Worm (Caenorhabditis elegans) whole organism, early embryonic: ENCODE data around the gene rike-1.

Source experiments
- B0310.2 ChIP-seq: sonication (generic microtip); optimal IDR thresholded peaks from 2 replicates; lab custom pipeline; 2016; ENCODE audit warnings: mild to moderate bottlenecking, missing genetic modification characterization, missing compliant biosample characterization
- F13C5.2 ChIP-seq: sonication (generic microtip); optimal IDR thresholded peaks from 2 replicates; lab custom pipeline; 2017; ENCODE audit warnings: mild to moderate bottlenecking, missing genetic modification characterization, inconsistent platforms, missing compliant biosample characterization
- aly-1 ChIP-seq: sonication (generic microtip); optimal IDR thresholded peaks from 2 replicates; lab custom pipeline; 2016; ENCODE audit warnings: missing genetic modification characterization, missing compliant biosample characterization
- ama-1 ChIP-seq: fragments of 150-350 bp; optimal IDR thresholded peaks from 2 replicates; lab custom pipeline; 2014
- ceh-13 ChIP-seq: fragments of 200-800 bp; sonication (Bioruptor generic); optimal IDR thresholded peaks from 2 replicates; lab custom pipeline; 2018; ENCODE audit warnings: mild to moderate bottlenecking, missing genetic modification characterization, missing compliant biosample characterization
- ceh-36 ChIP-seq: sonication (generic microtip); optimal IDR thresholded peaks from 2 replicates; lab custom pipeline; 2016; ENCODE audit warnings: missing genetic modification characterization, inconsistent platforms, missing compliant biosample characterization
- ets-7 ChIP-seq: sonication (generic microtip); optimal IDR thresholded peaks from 2 replicates; lab custom pipeline; 2016; ENCODE audit warnings: missing genotype, missing genetic modification characterization, missing compliant biosample characterization
- flt-1 ChIP-seq: fragments of 200-800 bp; sonication (Bioruptor generic); IDR thresholded peaks from 2 replicates; pipeline ENCODE4 v1.3.6; 2022; ENCODE audit warnings: missing genetic modification characterization, missing compliant biosample characterization
- hmbx-1 ChIP-seq: sonication (generic microtip); optimal IDR thresholded peaks from 2 replicates; lab custom pipeline; 2016; ENCODE audit warnings: mild to moderate bottlenecking, missing genetic modification characterization, missing compliant biosample characterization
- hmg-4 ChIP-seq: fragments of 200-800 bp; sonication (Bioruptor generic); optimal IDR thresholded peaks from 2 replicates; lab custom pipeline; 2018; ENCODE audit warnings: mild to moderate bottlenecking, missing genetic modification characterization, missing compliant biosample characterization
- hnd-1 ChIP-seq: sonication (generic microtip); optimal IDR thresholded peaks from 2 replicates; lab custom pipeline; 2016; ENCODE audit warnings: missing genetic modification characterization, missing compliant biosample characterization
- pes-1 ChIP-seq: fragments of 200-800 bp; sonication (Bioruptor generic); IDR thresholded peaks from 2 replicates; pipeline ENCODE4 v1.3.6; 2022; ENCODE audit warnings: missing genetic modification reagents, missing genetic modification characterization, missing compliant biosample characterization
- scrt-1 ChIP-seq: fragments of 200-800 bp; sonication (Bioruptor generic); IDR thresholded peaks from 2 replicates; pipeline ENCODE4 v1.3.6; 2022; ENCODE audit warnings: missing genetic modification characterization, missing compliant biosample characterization
- sea-1 ChIP-seq: fragments of 200-800 bp; sonication (Bioruptor generic); conservative IDR thresholded peaks from 2 replicates; pipeline ENCODE4 v1.3.6; 2022; ENCODE audit warnings: missing genetic modification characterization, missing compliant biosample characterization
- tbx-11 ChIP-seq: fragments of 200-800 bp; sonication (Bioruptor generic); IDR thresholded peaks from 2 replicates; pipeline ENCODE4 v1.3.6; 2022; ENCODE audit warnings: missing genetic modification characterization, missing compliant biosample characterization
- tbx-37 ChIP-seq: fragments of 200-800 bp; sonication (Bioruptor generic); conservative IDR thresholded peaks from 2 replicates; pipeline ENCODE4 v1.3.6; 2022; ENCODE audit warnings: missing genetic modification reagents, missing genetic modification characterization, missing compliant biosample characterization
- tra-4 ChIP-seq: sonication (generic microtip); optimal IDR thresholded peaks from 2 replicates; lab custom pipeline; 2017; ENCODE audit warnings: missing genetic modification characterization, missing compliant biosample characterization

The rike-1 gene

ce11 chrV:14539355-14539754 is 6.3 kb downstream of the rike-1 start:
- TF ChIP-seq ama-1 (lab: Kevin White, UChicago): no peak
- TF ChIP-seq hmg-4 (GFP tag; lab: Kevin White, UChicago): no peak
- no peak for TF ChIP-seq scrt-1 (GFP tag; lab: Robert Waterston, UW)
- TF ChIP-seq B0310.2 (tag; lab: Kevin White, UChicago): no peak
- no peak for TF ChIP-seq F13C5.2 (tag; lab: Kevin White, UChicago)
- TF ChIP-seq tra-4 (tag; lab: Kevin White, UChicago): no peak
- TF ChIP-seq ets-7 (tag; lab: Kevin White, UChicago): no peak
- no peak for TF ChIP-seq hmbx-1 (tag; lab: Kevin White, UChicago)

ce11 chrV:14536274-14536673 is 9.4 kb downstream of the rike-1 start, which contains the start of gene tag-191:
TSS of gene tag-191 (minus strand) at chrV:14536374.
- TF ChIP-seq hmg-4 (GFP tag; lab: Kevin White, UChicago): no peak
- no peak for TF ChIP-seq tbx-37
- TF ChIP-seq flt-1 (GFP tag; lab: Robert Waterston, UW): no peak
- no peak for TF ChIP-seq ama-1 (lab: Kevin White, UChicago)
- no peak for TF ChIP-seq hmbx-1 (tag; lab: Kevin White, UChicago)
- TF ChIP-seq pes-1 (GFP tag; lab: Robert Waterston, UW): no peak
- TF ChIP-seq F13C5.2 (tag; lab: Kevin White, UChicago): no peak
- no peak for TF ChIP-seq tbx-11 (GFP tag; lab: Robert Waterston, UW)
- TF ChIP-seq ets-7 (tag; lab: Kevin White, UChicago): no peak
- no peak for TF ChIP-seq B0310.2 (tag; lab: Kevin White, UChicago)

- TF ChIP-seq hmbx-1 (tag; lab: Kevin White, UChicago) (no peak), B0310.2 (tag; lab: Kevin White, UChicago) (no peak), sea-1 (GFP tag; lab: Robert Waterston, UW) (no peak), F13C5.2 (tag; lab: Kevin White, UChicago) (no peak), aly-1 (no peak), tra-4 (tag; lab: Kevin White, UChicago) (no peak), ceh-13 (GFP tag; lab: Kevin White, UChicago) (no peak), tbx-11 (GFP tag; lab: Robert Waterston, UW) (no peak), tbx-37 (no peak), hmg-4 (GFP tag; lab: Kevin White, UChicago) (no peak), hnd-1 (tag; lab: Kevin White, UChicago) (no peak), flt-1 (GFP tag; lab: Robert Waterston, UW) (no peak), scrt-1 (GFP tag; lab: Robert Waterston, UW) (no peak), pes-1 (GFP tag; lab: Robert Waterston, UW) (no peak), ceh-36 (tag; lab: Kevin White, UChicago) (no peak), ama-1 (lab: Kevin White, UChicago) (no peak), ets-7 (tag; lab: Kevin White, UChicago) (no peak)
Observed at ce11 chrV:14532374-14532773, 13.3 kb downstream of the rike-1 start.

ce11 chrV:14530813-14531212 is 14.9 kb downstream of the rike-1 start, which contains the start of gene kcnl-4:
TSS of gene kcnl-4 (plus strand) at chrV:14531113.
- TF ChIP-seq hmbx-1 (tag; lab: Kevin White, UChicago) (no peak), sea-1 (GFP tag; lab: Robert Waterston, UW) (no peak), F13C5.2 (tag; lab: Kevin White, UChicago) (no peak), hnd-1 (tag; lab: Kevin White, UChicago) (no peak), flt-1 (GFP tag; lab: Robert Waterston, UW) (no peak), B0310.2 (tag; lab: Kevin White, UChicago) (no peak), ceh-13 (GFP tag; lab: Kevin White, UChicago) (no peak), ama-1 (lab: Kevin White, UChicago) (no peak), tra-4 (tag; lab: Kevin White, UChicago) (no peak)

ce11 chrV:14527210-14527609 is 18.5 kb downstream of the rike-1 start:
- no peak for TF ChIP-seq ceh-13 (GFP tag; lab: Kevin White, UChicago)
- TF ChIP-seq ama-1 (lab: Kevin White, UChicago): no peak
- TF ChIP-seq tra-4 (tag; lab: Kevin White, UChicago): no peak
- no peak for TF ChIP-seq hnd-1 (tag; lab: Kevin White, UChicago)
- no peak for TF ChIP-seq hmg-4 (GFP tag; lab: Kevin White, UChicago)
- TF ChIP-seq aly-1: no peak
- TF ChIP-seq F13C5.2 (tag; lab: Kevin White, UChicago): no peak
- TF ChIP-seq sea-1 (GFP tag; lab: Robert Waterston, UW): no peak
- TF ChIP-seq B0310.2 (tag; lab: Kevin White, UChicago): no peak
- TF ChIP-seq pes-1 (GFP tag; lab: Robert Waterston, UW): no peak

- TF ChIP-seq pes-1 (GFP tag; lab: Robert Waterston, UW): no peak
- no peak for TF ChIP-seq ceh-36 (tag; lab: Kevin White, UChicago)
- TF ChIP-seq ama-1 (lab: Kevin White, UChicago): no peak
- no peak for TF ChIP-seq scrt-1 (GFP tag; lab: Robert Waterston, UW)
- no peak for TF ChIP-seq hmg-4 (GFP tag; lab: Kevin White, UChicago)
- TF ChIP-seq tbx-37: no peak
- no peak for TF ChIP-seq B0310.2 (tag; lab: Kevin White, UChicago)
- TF ChIP-seq sea-1 (GFP tag; lab: Robert Waterston, UW): no peak
- no peak for TF ChIP-seq ets-7 (tag; lab: Kevin White, UChicago)
- TF ChIP-seq tra-4 (tag; lab: Kevin White, UChicago): no peak
- TF ChIP-seq aly-1: no peak
- TF ChIP-seq tbx-11 (GFP tag; lab: Robert Waterston, UW): no peak
Observed at ce11 chrV:14525089-14525488, 20.6 kb downstream of the rike-1 start, which contains the start of gene hda-1. TSS of gene hda-1 (plus strand) at chrV:14525389.
